Fruit fly (Drosophila melanogaster): ENCODE results near the gene CG9581.
A peak's percentile ranks its signal among the peaks of the same experiment; 100 is the strongest.

CG9581 gene

dm6 chrX:20130486-20130885 is 39.3 kb downstream of the CG9581 start (continued):
- TF ChIP-seq fd85E (GFP tag; optimal IDR thresholded peaks at IDR 0.05), result no peak
- TF ChIP-seq Hr38 (GFP tag; optimal IDR thresholded peaks at IDR 0.05), result no peak
- no peak for TF ChIP-seq fd59A (GFP tag; optimal IDR thresholded peaks at IDR 0.05)
- no peak for TF ChIP-seq CG11902 (GFP tag; optimal IDR thresholded peaks at IDR 0.05)
- no peak for TF ChIP-seq Met (GFP tag; optimal IDR thresholded peaks at IDR 0.05)
- TF ChIP-seq CG6163 (GFP tag; IDR thresholded peaks at IDR 0.05), result no peak
- peak; percentile 50 for TF ChIP-seq Gug (GFP tag; IDR thresholded peaks at IDR 0.05)
- TF ChIP-seq CG31627 (GFP tag; optimal IDR thresholded peaks at IDR 0.05), result no peak
- TF ChIP-seq topi (GFP tag; optimal IDR thresholded peaks at IDR 0.05), result no peak
- TF ChIP-seq CG1621 (tag; optimal IDR thresholded peaks at IDR 0.05), result no peak
- TF ChIP-seq eg (GFP tag; IDR thresholded peaks at IDR 0.05), result peak; percentile 65; the same call in 2 of the 3 replicates
- no peak for TF ChIP-seq Sox14 (GFP tag; optimal IDR thresholded peaks at IDR 0.05)
- peak; percentile 46 for TF ChIP-seq achi (GFP tag; optimal IDR thresholded peaks at IDR 0.05)
- peak in 1 of 2 experiments; percentile 46 for TF ChIP-seq salr (GFP tag; optimal IDR thresholded peaks at IDR 0.05)
- TF ChIP-seq Smox (GFP tag; optimal IDR thresholded peaks at IDR 0.05), result no peak
- TF ChIP-seq CG6792 (GFP tag; optimal IDR thresholded peaks at IDR 0.05), result no peak
- TF ChIP-seq dsx (GFP tag; optimal IDR thresholded peaks at IDR 0.05; ENCODE audit: poor library complexity, severe bottlenecking), result no peak
- TF ChIP-seq acj6 (GFP tag; optimal IDR thresholded peaks at IDR 0.05), result peak; percentile 11
- no peak for TF ChIP-seq Eip75B (GFP tag; optimal IDR thresholded peaks at IDR 0.05)
- peak; percentile 32; the same call in 1 of the 2 replicates for TF ChIP-seq CG11294 (GFP tag; IDR thresholded peaks at IDR 0.05)
- no peak for TF ChIP-seq Eip93F (GFP tag; optimal IDR thresholded peaks at IDR 0.05)
- no peak for TF ChIP-seq CG6808 (GFP tag; optimal IDR thresholded peaks at IDR 0.05)
- TF ChIP-seq CG6276 (GFP tag; optimal IDR thresholded peaks at IDR 0.05), result peak; percentile 72
- TF ChIP-seq CG10669 (GFP tag; optimal IDR thresholded peaks at IDR 0.05), result no peak
- TF ChIP-seq cyc (GFP tag; optimal IDR thresholded peaks at IDR 0.05), result no peak
- peak; percentile 38 for TF ChIP-seq net (GFP tag; optimal IDR thresholded peaks at IDR 0.05)
- no peak for TF ChIP-seq CG34406 (GFP tag; optimal IDR thresholded peaks at IDR 0.05)
- no peak for TF ChIP-seq Sox102F (GFP tag; optimal IDR thresholded peaks at IDR 0.05)
- TF ChIP-seq Hr39 (GFP tag; optimal IDR thresholded peaks at IDR 0.05), result no peak
- peak; percentile 37 for TF ChIP-seq CG10631 (GFP tag; optimal IDR thresholded peaks at IDR 0.05)
- TF ChIP-seq CG11762 (GFP tag; optimal IDR thresholded peaks at IDR 0.05; ENCODE audit: insufficient read depth), result no peak
- TF ChIP-seq fkh (GFP tag; optimal IDR thresholded peaks at IDR 0.05), result no peak
- no peak for TF ChIP-seq esn (GFP tag; optimal IDR thresholded peaks at IDR 0.05)

DNA sequence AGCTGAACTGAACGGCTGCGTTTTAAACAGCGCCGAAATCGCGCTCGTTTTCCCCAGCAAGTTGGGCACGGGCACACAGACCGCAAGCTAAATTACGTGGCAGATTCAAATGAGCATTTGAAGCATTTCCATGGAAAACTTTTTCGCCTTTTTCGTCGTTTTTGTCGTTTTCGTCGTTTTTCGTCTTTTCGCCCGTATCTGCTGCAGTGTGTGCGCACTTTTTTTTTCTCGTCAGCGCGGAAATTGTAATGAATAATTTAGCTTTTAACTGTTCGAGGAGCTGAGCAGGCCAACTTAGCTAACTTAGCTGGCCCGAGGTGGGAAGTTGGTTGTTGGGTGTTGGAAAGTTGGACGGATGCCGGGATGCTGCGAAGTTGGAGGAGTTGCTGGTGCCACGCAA is 40.2 kb downstream of the CG9581 start:
- TF ChIP-seq CG3919 (GFP tag; optimal IDR thresholded peaks at IDR 0.05) (no peak), dac (GFP tag; optimal IDR thresholded peaks at IDR 0.05) (peak; percentile 10), eg (GFP tag; IDR thresholded peaks at IDR 0.05) (peak; percentile 46; the same call in 1 of the 3 replicates), CG8119 (GFP tag; IDR thresholded peaks at IDR 0.05) (peak; percentile 47; the same call in 1 of the 3 replicates), Ets96B (tag; optimal IDR thresholded peaks at IDR 0.05) (no peak), Lpt (GFP tag; optimal IDR thresholded peaks at IDR 0.05) (peak; percentile 9), CG6276 (GFP tag; optimal IDR thresholded peaks at IDR 0.05) (peak; percentile 72), CG15336 (GFP tag; IDR thresholded peaks at IDR 0.05) (peak; percentile 12; the same call in 1 of the 2 replicates), Eip78C (GFP tag) (no peak), Sox15 (GFP tag; optimal IDR thresholded peaks at IDR 0.05) (no peak)

- TF ChIP-seq CG32006 (GFP tag; optimal IDR thresholded peaks at IDR 0.05) (no peak), svp (GFP tag) (peak; percentile 54), CG3919 (GFP tag; optimal IDR thresholded peaks at IDR 0.05) (no peak)
These were observed 47.6 kb downstream of the CG9581 start, which contains the start of gene CG34331 for dm6 chrX:20122153-20122552. Gene CG34331, plus strand, starts transcription at chrX:20122453.

All from whole organism, prepupa.